Fruit fly (Drosophila melanogaster): ENCODE data around the gene CG31688.

DNA sequence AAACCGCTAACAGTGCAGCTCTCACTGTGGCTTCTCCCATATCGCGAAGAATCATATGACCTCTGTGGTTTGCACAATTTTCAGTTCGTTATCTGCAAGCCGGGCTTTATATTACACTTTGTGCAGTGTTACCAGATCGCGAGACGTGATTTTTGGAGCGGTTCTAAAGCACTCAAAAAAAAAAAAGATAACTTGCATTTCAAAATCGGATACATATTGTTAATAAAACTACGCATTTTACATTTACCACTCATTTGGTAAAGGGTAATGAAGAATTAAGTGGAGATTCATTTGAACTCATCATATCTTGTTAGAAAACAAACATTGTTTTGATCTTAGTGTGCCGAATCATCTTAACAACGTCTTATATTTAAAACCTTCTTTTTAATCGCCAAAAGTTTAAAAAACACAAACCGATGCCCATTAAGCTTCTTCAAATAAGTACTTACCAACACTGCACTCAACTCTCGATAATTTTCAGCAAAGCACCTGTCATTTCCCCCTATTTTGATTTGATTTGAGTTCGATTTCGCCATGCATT is 37.4 kb downstream of the CG31688 start, which contains the start of gene CG2493:
- TF ChIP-seq usp (GFP tag; optimal IDR thresholded peaks at IDR 0.05) (no peak), pan (optimal IDR thresholded peaks at IDR 0.05) (no peak), Dll (optimal IDR thresholded peaks at IDR 0.05) (no peak), EcR (GFP tag; optimal IDR thresholded peaks at IDR 0.05) (no peak), psq (optimal IDR thresholded peaks at IDR 0.05) (no peak), CG8478 (optimal IDR thresholded peaks at IDR 0.05) (no peak)

Measured in whole organism.